Worm (Caenorhabditis elegans): Measurements from ENCODE around the gene lact-8.

The lact-8 gene

DNA sequence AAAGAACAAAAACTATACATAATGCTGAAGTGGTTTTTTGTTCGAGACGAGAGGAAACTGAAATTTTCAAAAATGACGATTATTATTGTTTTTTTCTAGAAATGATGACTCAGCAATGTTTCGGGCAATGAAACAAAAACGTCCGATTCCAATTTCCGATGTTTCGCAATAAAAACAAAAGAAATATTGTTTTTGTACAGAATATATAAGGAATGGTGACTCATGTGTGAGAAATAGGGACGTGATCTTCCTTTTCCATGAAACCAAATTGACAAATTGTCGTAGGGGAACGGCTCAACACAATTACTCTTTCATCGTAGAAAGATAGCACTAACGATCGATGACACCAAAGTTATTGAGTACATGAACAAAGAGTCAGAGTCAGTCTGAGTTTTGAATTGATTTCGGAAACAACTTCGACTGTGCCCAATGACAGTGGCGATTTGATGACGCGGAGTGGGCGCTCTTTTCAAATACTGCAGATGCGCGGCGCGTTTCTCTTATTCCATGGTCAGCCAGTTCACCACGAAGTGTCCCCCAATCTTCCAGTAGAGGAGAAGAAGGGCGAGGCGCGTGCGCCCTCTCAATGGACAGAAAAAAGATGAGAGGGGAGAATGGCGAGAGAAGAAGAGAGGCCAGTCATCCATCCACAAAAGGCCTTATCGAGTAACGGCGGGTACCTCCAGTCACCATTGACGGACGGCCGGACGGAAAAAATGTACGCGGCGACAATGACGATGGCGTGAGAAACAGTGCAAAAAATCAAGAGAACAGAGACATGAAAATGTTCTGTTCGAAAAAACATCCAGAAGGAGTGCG, 18.0 kb downstream of the lact-8 start (continued):
- TF ChIP-seq pqm-1 (tag; optimal IDR thresholded peaks at IDR 0.05): no peak
- TF ChIP-seq C38D4.7 (GFP tag; optimal IDR thresholded peaks at IDR 0.05): no peak
- no peak for TF ChIP-seq sox-4 (tag; optimal IDR thresholded peaks at IDR 0.05)
- TF ChIP-seq pat-9 (tag; optimal IDR thresholded peaks at IDR 0.05): no peak
- TF ChIP-seq Y22D7AL.16 (tag; optimal IDR thresholded peaks at IDR 0.05): no peak
- TF ChIP-seq nfya-1 (tag; optimal IDR thresholded peaks at IDR 0.05): peak; percentile 23
- TF ChIP-seq hlh-30 (tag; optimal IDR thresholded peaks at IDR 0.05; ENCODE audit: insufficient read depth): no peak
- no peak for TF ChIP-seq nhr-232 (tag; optimal IDR thresholded peaks at IDR 0.05)
- TF ChIP-seq pag-3 (tag; optimal IDR thresholded peaks at IDR 0.05; ENCODE audit: borderline replicate concordance): no peak
- TF ChIP-seq lin-11 (tag; optimal IDR thresholded peaks at IDR 0.05): no peak
- TF ChIP-seq sdc-2 (tag; optimal IDR thresholded peaks at IDR 0.05): peak; percentile 26
- TF ChIP-seq tbx-2 (tag; optimal IDR thresholded peaks at IDR 0.05): no peak
- TF ChIP-seq ztf-16 (tag; optimal IDR thresholded peaks at IDR 0.05): no peak
- peak; percentile 31 for TF ChIP-seq ceh-31 (tag; optimal IDR thresholded peaks at IDR 0.05)
- TF ChIP-seq eyg-1 (tag; optimal IDR thresholded peaks at IDR 0.05): no peak
- TF ChIP-seq che-1 (tag; optimal IDR thresholded peaks at IDR 0.05): no peak
- TF ChIP-seq ceh-22 (tag; optimal IDR thresholded peaks at IDR 0.05): no peak
- no peak for TF ChIP-seq ceh-45 (GFP tag; IDR thresholded peaks at IDR 0.05)
- TF ChIP-seq ceh-18 (tag; optimal IDR thresholded peaks at IDR 0.05): peak; percentile 13
- no peak for TF ChIP-seq ttx-3 (tag; optimal IDR thresholded peaks at IDR 0.05)
- peak; percentile 25 for TF ChIP-seq unc-42 (tag; optimal IDR thresholded peaks at IDR 0.05)
- TF ChIP-seq ceh-2 (tag; optimal IDR thresholded peaks at IDR 0.05): no peak
- no peak for TF ChIP-seq hlh-15 (tag; optimal IDR thresholded peaks at IDR 0.05)
- no peak for TF ChIP-seq K09A11.1 (tag; optimal IDR thresholded peaks at IDR 0.05; ENCODE audit: insufficient read depth)
- TF ChIP-seq syd-9 (tag; optimal IDR thresholded peaks at IDR 0.05): no peak

DNA sequence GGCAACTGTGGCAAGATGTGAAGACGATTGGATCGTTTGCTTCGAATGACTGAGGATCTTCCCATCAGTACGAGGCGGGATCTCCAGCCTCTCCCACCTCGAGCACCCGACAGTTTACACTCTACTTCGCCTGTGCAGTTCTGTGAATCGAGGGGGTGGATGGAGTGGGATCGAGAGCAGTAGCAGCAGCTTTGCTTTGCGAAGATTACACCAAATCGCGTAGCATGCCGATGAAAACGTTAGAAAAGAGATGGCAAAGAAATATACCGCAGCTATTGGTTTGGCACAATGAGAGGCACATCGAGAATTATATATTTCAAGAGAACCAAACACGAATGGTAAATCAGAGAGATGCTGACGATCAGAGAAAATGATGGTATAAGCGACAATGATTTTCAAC, 19.0 kb downstream of the lact-8 start, which contains the start of gene act-3:
Gene act-3 (minus strand): TSS at position 51 of the 400 bp plus-strand sequence.
- TF ChIP-seq rnt-1 (tag; optimal IDR thresholded peaks at IDR 0.05): peak; percentile 67
- TF ChIP-seq unc-55 (GFP tag; optimal IDR thresholded peaks at IDR 0.05): peak; percentile 27
- TF ChIP-seq fkh-10 (GFP tag; optimal IDR thresholded peaks at IDR 0.05): no peak
- peak; percentile 53 for TF ChIP-seq nfya-1 (tag; optimal IDR thresholded peaks at IDR 0.05)
- TF ChIP-seq unc-86 (tag; optimal IDR thresholded peaks at IDR 0.05): no peak
- TF ChIP-seq ceh-18 (tag; optimal IDR thresholded peaks at IDR 0.05): peak; percentile 92
- no peak for TF ChIP-seq ref-2 (tag; optimal IDR thresholded peaks at IDR 0.05)

DNA sequence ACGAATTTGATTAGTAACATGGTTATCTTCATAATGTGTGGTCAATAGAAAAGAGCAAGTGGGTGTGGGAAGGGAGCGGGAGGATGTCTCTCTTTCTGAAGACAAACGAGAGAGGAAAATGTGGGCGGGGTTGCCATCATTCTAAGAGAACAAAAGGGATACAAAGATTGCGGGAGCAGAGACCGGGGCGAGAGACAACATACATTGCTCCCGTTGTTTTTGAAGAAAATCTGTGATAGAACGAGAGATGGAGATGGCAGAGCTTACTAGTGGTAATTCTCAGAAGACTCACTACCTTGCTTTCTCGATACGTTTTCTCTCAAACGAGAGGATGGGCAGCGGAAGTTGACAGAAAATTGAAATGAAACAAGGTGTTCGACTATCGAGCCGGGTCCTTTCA, 20.1 kb downstream of the lact-8 start:
- TF ChIP-seq tbx-7 (tag; optimal IDR thresholded peaks at IDR 0.05) (no peak), ceh-18 (tag; optimal IDR thresholded peaks at IDR 0.05) (peak; percentile 4), pax-1 (tag; optimal IDR thresholded peaks at IDR 0.05) (no peak), hlh-13 (GFP tag; optimal IDR thresholded peaks at IDR 0.05) (no peak), pros-1 (tag; optimal IDR thresholded peaks at IDR 0.05) (no peak), pqm-1 (tag; optimal IDR thresholded peaks at IDR 0.05) (no peak), lim-6 (tag; optimal IDR thresholded peaks at IDR 0.05) (no peak), unc-55 (GFP tag; optimal IDR thresholded peaks at IDR 0.05) (peak; percentile 2), hlh-30 (tag; optimal IDR thresholded peaks at IDR 0.05; ENCODE audit: insufficient read depth) (no peak)

DNA sequence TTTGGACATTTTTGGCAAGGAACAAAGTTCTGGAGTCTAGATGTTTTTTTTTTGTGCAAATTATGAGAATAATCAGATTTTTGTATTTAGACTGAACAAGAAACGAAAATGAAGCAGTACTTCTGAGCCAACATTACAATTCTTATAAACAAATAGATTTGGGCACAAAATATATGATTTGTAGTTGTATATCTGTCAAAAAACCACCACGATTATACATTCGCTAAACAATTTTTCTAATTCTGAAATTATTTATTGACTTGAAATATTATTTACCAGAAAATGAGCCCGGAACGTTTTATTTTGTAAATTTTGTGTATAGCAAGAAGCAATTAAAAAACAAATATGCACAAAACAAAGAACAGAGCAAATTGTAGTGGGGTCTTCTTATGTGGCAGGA, 22.0 kb downstream of the lact-8 start:
- no peak for TF ChIP-seq T23F11.4 (GFP tag; optimal IDR thresholded peaks at IDR 0.05)
